Fruit fly (Drosophila melanogaster): ENCODE data around the gene ssp6.

DNA sequence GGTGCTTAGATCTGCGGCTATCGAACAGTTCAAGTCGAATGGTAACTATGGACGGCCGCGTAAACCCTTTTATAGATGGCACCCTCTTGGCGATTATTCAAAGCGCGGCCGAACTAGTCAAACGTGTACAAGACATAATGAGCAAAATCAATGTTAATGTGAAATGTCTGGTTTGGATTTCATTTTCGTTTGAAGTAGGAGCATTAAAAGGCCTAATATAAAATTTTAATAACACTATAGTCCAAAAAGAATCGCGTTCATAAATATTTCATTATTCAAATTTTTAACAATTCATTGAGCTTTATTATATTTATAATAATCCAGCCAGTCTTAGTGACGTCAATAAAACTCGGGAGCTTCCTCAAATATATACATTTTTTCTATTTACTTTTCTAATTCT is 54.4 kb downstream of the ssp6 start, which contains the start of gene Lcp65Ag3:
- TF ChIP-seq Dfd (GFP tag; optimal IDR thresholded peaks at IDR 0.05) = no peak
- no peak for TF ChIP-seq brk (GFP tag; optimal IDR thresholded peaks at IDR 0.05)
- TF ChIP-seq GATAd (GFP tag; optimal IDR thresholded peaks at IDR 0.05) = no peak
- TF ChIP-seq Abd-B (GFP tag; optimal IDR thresholded peaks at IDR 0.05) = no peak

Data from whole organism, wandering third instar larva.